Fruit fly (Drosophila melanogaster): Measurements from ENCODE around the gene dgt6.

DNA sequence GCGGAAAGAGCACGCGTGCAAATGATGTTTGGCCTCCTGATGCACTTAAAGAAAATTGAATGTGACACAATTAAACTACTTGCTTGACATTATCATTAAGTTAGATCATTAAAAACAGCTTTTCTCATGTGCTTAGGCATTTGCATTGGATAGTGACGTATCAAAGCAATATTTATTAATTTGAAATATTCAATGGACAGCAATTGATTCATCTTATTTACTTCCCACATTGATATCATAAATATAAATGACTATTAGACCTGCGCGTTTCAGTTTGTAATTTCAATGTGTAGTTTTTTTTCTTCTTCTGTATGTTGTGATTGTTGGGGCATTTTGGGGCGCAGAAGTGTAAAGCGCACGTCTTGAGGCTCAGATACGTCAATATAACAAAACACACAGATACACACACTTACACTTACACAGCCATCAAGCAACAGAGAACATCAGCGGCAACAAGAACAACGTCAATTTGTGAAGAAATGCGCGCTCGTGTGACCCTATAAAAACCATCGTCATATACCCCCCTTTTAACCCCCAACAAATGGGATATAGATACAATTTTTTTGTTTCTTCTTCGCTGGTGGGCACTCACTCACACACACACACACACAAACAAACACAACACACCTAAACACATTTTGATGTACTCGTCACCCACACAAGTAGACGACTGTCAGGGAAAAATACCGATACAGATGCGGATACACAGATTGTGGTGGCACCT, 41.7 kb downstream of the dgt6 start:
- TF ChIP-seq Dll (optimal IDR thresholded peaks at IDR 0.05) (no peak), psq (optimal IDR thresholded peaks at IDR 0.05) (no peak), EcR (GFP tag; optimal IDR thresholded peaks at IDR 0.05) (no peak)

Measured in whole organism.